Fruit fly (Drosophila melanogaster): ENCODE data around the gene Rpt3R.

Gene Rpt3R

DNA sequence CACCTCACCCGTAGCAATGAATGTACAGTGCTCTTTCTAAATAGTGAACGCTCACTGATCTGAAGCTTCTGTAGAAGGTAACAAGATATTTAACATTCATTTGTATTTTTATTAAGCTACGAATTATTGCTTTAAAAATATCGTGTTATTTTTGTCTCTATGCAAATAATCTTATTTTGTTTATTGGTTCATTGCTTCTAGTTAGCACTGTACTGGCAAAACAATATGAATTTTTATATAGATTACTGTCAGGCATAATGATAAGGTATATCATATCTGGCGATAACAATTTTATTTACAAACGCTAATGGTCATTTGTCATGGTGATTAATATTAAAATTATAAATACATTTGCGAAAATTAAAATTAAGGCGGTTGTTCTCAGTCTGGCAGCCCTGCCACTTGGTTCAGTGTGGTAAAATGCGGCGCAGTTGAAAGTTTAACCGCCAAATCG, 15.2 kb upstream of the Rpt3R start, which contains the start of gene CG9471 (continued):
- TF ChIP-seq run (tag; optimal IDR thresholded peaks at IDR 0.05): peak; percentile 75
- peak; percentile 73 for TF ChIP-seq pb (GFP tag; optimal IDR thresholded peaks at IDR 0.05)
- TF ChIP-seq CG10979 (tag; optimal IDR thresholded peaks at IDR 0.05): peak; percentile 86
- TF ChIP-seq p53 (GFP tag; optimal IDR thresholded peaks at IDR 0.05): peak; percentile 3
- TF ChIP-seq B-H2 (GFP tag; optimal IDR thresholded peaks at IDR 0.05): peak; percentile 91
- peak; percentile 49 for TF ChIP-seq Sry-δ (GFP tag; optimal IDR thresholded peaks at IDR 0.05)
- TF ChIP-seq CG16813 (GFP tag; IDR thresholded peaks at IDR 0.05; ENCODE audit: partially characterized antibody): 0 out of 3 replicates have a peak, but pooled peaks have one; percentile 24
- TF ChIP-seq Hr51 (GFP tag; optimal IDR thresholded peaks at IDR 0.05): peak; percentile 75 to 92
- TF ChIP-seq CG3281 (GFP tag; optimal IDR thresholded peaks at IDR 0.05): peak; percentile 93
- TF ChIP-seq Blimp-1 (GFP tag; optimal IDR thresholded peaks at IDR 0.05): peak; percentile 89
- peak; percentile 85 for TF ChIP-seq cwo (GFP tag; optimal IDR thresholded peaks at IDR 0.05)
- peak; percentile 85 for TF ChIP-seq Fer2 (tag; optimal IDR thresholded peaks at IDR 0.05)
- peak; percentile 83 for TF ChIP-seq odd (GFP tag; optimal IDR thresholded peaks at IDR 0.05)
- TF ChIP-seq Ets97D (GFP tag; optimal IDR thresholded peaks at IDR 0.05): peak; percentile 70
- peak; percentile 90 for TF ChIP-seq CG16779 (GFP tag; IDR thresholded peaks at IDR 0.05)
- peak; percentile 86 for TF ChIP-seq corto (GFP tag; optimal IDR thresholded peaks at IDR 0.05)
- TF ChIP-seq ttk (GFP tag; IDR thresholded peaks at IDR 0.05): peak; percentile 87
- TF ChIP-seq CG7357 (GFP tag; IDR thresholded peaks at IDR 0.05): peak; percentile 83
- peak; percentile 85 for TF ChIP-seq CG12104 (GFP tag; optimal IDR thresholded peaks at IDR 0.05)
- peak; percentile 82 for TF ChIP-seq CG33557 (GFP tag; optimal IDR thresholded peaks at IDR 0.05)
- TF ChIP-seq CG33213 (GFP tag; optimal IDR thresholded peaks at IDR 0.05): peak; percentile 80
- TF ChIP-seq fd96Cb (tag; optimal IDR thresholded peaks at IDR 0.05): peak; percentile 92
- peak; percentile 89 for TF ChIP-seq slp2 (GFP tag; optimal IDR thresholded peaks at IDR 0.05)
- peak; percentile 92 for TF ChIP-seq CG9817 (tag; optimal IDR thresholded peaks at IDR 0.05)
- peak; percentile 90 for TF ChIP-seq CG11247 (GFP tag; IDR thresholded peaks at IDR 0.05)
- TF ChIP-seq lola (GFP tag; optimal IDR thresholded peaks at IDR 0.05): peak in 1 of 3 experiments; percentile 83
- peak; percentile 93 for TF ChIP-seq CG30403 (GFP tag; optimal IDR thresholded peaks at IDR 0.05)
- peak; percentile 84 for TF ChIP-seq CG18619 (GFP tag; optimal IDR thresholded peaks at IDR 0.05)
- TF ChIP-seq pfk (GFP tag; optimal IDR thresholded peaks at IDR 0.05): peak; percentile 25
- peak; percentile 29 for TF ChIP-seq ftz-f1 (GFP tag; optimal IDR thresholded peaks at IDR 0.05)
- peak; percentile 94 for TF ChIP-seq Fer1 (GFP tag; optimal IDR thresholded peaks at IDR 0.05)
- peak; percentile 69 for TF ChIP-seq CG2116 (GFP tag; optimal IDR thresholded peaks at IDR 0.05)
- no peak for TF ChIP-seq cg (GFP tag; optimal IDR thresholded peaks at IDR 0.05)
- TF ChIP-seq ranshi (GFP tag; IDR thresholded peaks at IDR 0.05): peak; percentile 94
- peak; percentile 70 for TF ChIP-seq Gsc (GFP tag; IDR thresholded peaks at IDR 0.05)
- peak; percentile 88 for TF ChIP-seq Six4 (GFP tag; optimal IDR thresholded peaks at IDR 0.05)
- TF ChIP-seq CG7786 (GFP tag; optimal IDR thresholded peaks at IDR 0.05): peak; percentile 93
- TF ChIP-seq Asciz (GFP tag; optimal IDR thresholded peaks at IDR 0.05): peak; percentile 81
- peak; percentile 86 for TF ChIP-seq CG12219 (GFP tag; optimal IDR thresholded peaks at IDR 0.05)
- no peak for TF ChIP-seq Scr (GFP tag; IDR thresholded peaks at IDR 0.05; ENCODE audit: partially characterized antibody)
- peak; percentile 89 for TF ChIP-seq CG3847 (GFP tag; IDR thresholded peaks at IDR 0.05)
- TF ChIP-seq BEAF-32 (GFP tag; optimal IDR thresholded peaks at IDR 0.05): peak; percentile 37
- no peak for TF ChIP-seq prd (optimal IDR thresholded peaks at IDR 0.05)
- peak; percentile 96 for TF ChIP-seq prd (GFP tag; IDR thresholded peaks at IDR 0.05)
- peak; percentile 92 for TF ChIP-seq CG12769 (tag; optimal IDR thresholded peaks at IDR 0.05)
- TF ChIP-seq CG10274 (GFP tag; optimal IDR thresholded peaks at IDR 0.05): peak; percentile 64
- peak; percentile 85 for TF ChIP-seq CG6683 (GFP tag; optimal IDR thresholded peaks at IDR 0.05)
- TF ChIP-seq Kr (GFP tag; optimal IDR thresholded peaks at IDR 0.05): no peak
- TF ChIP-seq nom (GFP tag; optimal IDR thresholded peaks at IDR 0.05): peak; percentile 86
